Fruit fly (Drosophila melanogaster) whole organism: ENCODE measurements around the gene CG14511.

Source experiments
- CG8478 ChIP-seq: fragments of >200 bp; optimal IDR thresholded peaks from 2 replicates; lab custom pipeline; 2018; ENCODE audit warnings: inconsistent platforms
- Dll ChIP-seq: fragments of >200 bp; optimal IDR thresholded peaks from 2 replicates; lab custom pipeline; 2017
- EcR ChIP-seq, 2 experiments: fragments of >200 bp; optimal IDR thresholded peaks; 2 replicates each; lab custom pipeline; 2017; ENCODE audit warnings: missing biosample characterization in 2 of 2, missing genetic modification characterization in 2 of 2, missing genetic modification reagents in 2 of 2
- pan ChIP-seq: fragments of >200 bp; optimal IDR thresholded peaks from 2 replicates; lab custom pipeline; 2017
- psq ChIP-seq: fragments of >200 bp; optimal IDR thresholded peaks from 2 replicates; lab custom pipeline; 2017
- usp ChIP-seq: fragments of >200 bp; optimal IDR thresholded peaks from 2 replicates; lab custom pipeline; 2017; ENCODE audit warnings: missing biosample characterization, missing genetic modification characterization, mixed read lengths

The CG14511 gene

DNA sequence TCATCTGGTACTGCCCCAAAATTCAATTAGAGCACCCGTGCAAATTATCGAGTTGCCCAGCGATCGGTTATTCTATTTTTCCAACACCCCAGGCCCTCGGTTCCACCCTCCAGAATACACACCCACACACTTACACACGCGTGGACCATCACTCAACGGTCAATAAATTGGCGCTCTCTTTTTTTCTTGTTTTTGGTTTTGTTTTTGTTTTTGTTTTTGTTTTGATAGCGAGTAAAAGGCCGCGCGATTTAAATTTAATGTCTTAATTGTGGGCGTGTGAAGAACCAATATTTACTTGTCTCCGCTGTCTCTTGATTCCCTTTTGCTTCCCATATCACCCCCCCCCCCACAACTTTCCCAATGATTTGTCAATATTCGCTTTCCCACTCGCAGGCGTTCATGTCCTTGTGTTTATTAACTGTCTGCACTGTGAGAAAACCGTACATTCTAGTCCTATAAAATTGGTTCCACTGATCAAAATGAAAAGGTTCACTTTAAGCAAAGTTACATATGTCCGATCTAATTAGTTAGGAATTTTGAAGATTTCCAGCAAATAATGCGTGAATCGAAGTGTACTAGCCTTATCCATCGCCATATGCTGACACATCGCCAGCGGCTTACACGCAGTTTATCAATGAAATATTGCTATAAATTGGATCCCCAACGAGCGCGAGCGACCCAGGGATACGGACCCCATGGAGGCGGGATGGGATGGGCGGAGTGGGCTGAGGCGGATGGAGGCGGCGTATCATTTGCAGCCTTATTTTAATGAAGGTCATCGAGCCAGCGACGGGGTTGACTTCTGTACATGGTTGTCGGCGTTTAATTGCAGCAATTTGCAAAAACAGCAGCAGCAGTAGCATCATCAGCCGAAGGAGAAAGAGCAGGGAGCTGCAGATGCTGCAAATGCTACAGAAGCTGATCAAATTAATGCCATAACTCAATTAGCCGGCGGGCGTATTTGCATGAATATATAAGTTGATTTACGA lies 6.6 kb downstream of the CG14511 start:
- no peak for TF ChIP-seq Dll (lab: Kevin White, UChicago)
- TF ChIP-seq CG8478 (lab: Kevin White, UChicago): no peak
- no peak for TF ChIP-seq EcR (GFP tag; optimal IDR thresholded peaks at IDR 0.05; lab: Kevin White, UChicago)
- TF ChIP-seq usp: no peak
- no peak for TF ChIP-seq psq (lab: Kevin White, UChicago)
- TF ChIP-seq pan (lab: Kevin White, UChicago): no peak

DNA sequence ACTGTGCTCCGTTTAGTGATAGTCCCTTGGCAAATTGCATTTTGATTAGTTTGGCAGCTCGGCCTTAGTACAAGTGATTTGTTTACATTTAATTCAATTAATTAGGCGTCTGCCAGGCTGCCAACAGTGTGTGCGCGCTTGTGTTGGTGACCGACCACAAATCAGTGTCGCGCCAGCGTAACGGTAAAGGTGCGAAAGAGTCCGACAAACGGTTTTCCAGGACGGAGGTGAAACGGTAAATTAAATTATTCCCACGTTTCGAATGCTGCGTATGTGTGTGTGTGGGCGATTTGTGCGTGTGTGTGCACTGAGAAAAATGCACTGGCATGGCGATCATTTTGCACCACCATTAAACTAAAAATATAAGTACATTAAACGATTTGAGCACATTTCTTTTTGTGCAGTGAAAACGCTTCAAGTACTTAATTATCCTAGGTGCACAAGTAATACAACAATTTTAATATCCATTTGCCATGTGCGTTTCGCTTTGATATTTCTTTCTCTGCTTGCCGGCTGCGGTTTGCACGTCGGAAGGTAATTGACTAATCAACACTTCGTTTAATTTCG lies 7.6 kb downstream of the CG14511 start:
- TF ChIP-seq EcR (GFP tag; optimal IDR thresholded peaks at IDR 0.05; lab: Kevin White, UChicago) (no peak), pan (lab: Kevin White, UChicago) (no peak), psq (lab: Kevin White, UChicago) (no peak), usp (no peak), CG8478 (lab: Kevin White, UChicago) (no peak), Dll (lab: Kevin White, UChicago) (no peak)

DNA sequence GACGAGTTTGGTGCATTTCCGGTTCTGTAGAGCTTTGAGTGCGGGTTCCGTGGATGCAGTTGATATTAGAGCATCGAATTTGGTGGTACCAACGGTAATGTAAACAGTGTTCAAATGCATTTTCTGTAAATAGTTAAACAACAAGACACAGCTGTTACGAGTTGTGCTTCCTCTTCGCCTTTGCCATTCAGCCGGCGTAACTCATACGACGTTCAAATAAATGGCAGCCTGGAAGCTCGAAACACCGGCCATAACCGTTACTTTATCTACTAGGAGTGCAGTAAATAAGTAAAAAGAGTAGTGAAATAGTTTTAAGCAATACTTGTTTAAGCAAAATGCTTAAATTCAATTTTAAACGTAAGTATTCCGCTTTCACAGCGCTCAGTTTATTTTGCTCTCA lies 8.3 kb downstream of the CG14511 start, which contains the start of the genes Alg13 and superdeath:
Gene Alg13 (minus strand): TSS at position 167 of the 400 bp plus-strand sequence.
Gene superdeath (plus strand): TSS at position 256 of the 400 bp plus-strand sequence.
- TF ChIP-seq EcR (GFP tag; optimal IDR thresholded peaks at IDR 0.05; lab: Kevin White, UChicago) (no peak), psq (lab: Kevin White, UChicago) (no peak), CG8478 (lab: Kevin White, UChicago) (no peak), pan (lab: Kevin White, UChicago) (no peak), usp (no peak), Dll (lab: Kevin White, UChicago) (no peak)

DNA sequence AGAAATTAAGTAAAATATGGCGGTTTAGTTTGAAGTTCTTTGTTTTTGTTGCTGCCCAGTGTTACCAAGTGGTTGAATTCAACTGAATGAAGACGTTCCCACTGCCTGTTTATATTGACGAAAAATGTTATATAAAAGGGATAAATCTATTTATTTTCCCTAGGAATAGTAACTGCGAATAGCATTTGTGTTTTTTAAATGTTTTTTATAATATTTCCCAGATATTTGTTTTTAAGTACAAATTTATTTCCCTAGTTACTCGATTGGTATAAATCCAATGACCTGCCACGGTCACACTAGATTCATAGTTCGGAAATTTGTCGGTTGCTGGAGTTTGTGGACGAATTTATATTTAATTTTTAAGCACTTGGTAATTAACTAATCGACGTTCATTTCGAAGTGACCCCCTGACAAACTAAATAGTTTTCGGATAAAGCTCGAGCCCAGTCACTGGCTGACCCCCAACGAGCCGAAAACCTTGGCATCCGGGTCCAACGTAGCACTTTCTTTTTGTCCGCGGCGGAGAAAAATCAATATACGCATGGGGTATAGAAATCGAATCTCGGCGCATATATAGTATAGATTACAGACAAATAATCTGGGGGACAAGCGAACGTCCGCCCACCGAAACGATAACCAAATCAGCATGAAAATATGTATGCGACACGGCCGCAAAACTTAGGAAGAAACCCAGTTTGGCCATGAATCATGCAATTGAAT lies 15.6 kb downstream of the CG14511 start, which contains the start of the genes dgt6 and Vha100-1:
Gene dgt6 (minus strand): TSS at position 71 of the 720 bp plus-strand sequence.
Gene Vha100-1 (plus strand): TSS at position 292 of the 720 bp plus-strand sequence.
- TF ChIP-seq usp (no peak), CG8478 (lab: Kevin White, UChicago) (no peak), EcR (GFP tag; optimal IDR thresholded peaks at IDR 0.05; lab: Kevin White, UChicago) (no peak), Dll (lab: Kevin White, UChicago) (no peak), pan (lab: Kevin White, UChicago) (no peak), psq (lab: Kevin White, UChicago) (no peak)

DNA sequence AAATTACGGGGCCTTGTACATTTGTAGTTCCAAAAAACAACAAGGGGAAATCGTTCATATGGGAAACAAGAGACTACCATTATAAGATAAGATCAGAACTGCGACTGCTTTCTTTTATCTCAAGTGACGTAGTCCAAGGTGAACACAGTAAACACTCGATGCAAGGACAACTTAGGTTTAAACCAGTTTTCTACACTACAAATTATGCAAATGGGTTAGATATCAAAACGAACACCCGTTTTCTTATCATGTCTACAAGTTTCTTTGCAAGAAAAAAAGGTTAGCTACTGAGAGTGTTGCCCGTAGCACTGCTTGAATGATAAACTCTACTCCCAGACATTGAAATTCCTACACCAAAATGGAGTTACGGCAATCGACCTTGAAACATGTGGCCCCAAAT lies 22.6 kb downstream of the CG14511 start:
- TF ChIP-seq EcR (GFP tag; optimal IDR thresholded peaks at IDR 0.05; lab: Kevin White, UChicago) (no peak), CG8478 (lab: Kevin White, UChicago) (no peak), Dll (lab: Kevin White, UChicago) (no peak), usp (no peak), psq (lab: Kevin White, UChicago) (no peak), pan (lab: Kevin White, UChicago) (no peak)

DNA sequence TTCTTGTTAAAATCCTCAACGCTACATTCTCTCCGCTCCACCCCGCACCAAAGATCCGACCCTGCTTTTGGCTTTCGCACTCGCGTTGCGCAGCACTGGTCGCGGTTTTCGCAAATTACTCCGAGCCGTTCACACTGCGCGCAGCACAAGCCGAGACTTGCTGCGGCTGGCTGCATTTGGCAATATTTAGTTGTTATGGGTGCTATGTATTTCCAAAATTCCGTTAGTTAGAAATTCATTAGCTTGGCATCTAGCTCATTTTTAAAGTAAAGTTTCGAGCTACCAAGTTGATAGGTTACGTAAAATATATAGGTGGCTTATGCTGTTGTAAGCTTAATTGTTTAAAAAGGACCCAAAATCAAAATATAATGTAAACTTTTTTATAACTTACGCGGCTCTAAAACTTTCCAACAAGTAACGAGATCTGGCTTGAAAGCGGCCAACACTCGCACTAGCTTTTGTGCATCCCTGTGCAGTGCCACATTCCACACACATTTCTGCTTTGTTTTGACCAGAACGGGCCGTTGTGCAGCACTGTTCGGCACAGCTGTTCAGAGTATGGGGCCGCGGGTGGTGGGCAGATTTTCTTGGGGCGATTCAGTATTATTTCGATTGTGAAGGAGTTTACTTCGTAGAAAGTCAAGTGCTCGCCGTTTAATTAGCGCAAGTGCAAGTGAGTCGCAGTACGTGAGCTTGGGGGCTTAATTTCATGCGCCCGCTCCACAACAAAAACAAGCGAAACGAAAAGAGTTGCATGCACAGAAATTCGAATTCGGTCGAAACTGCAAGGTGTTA lies 23.7 kb downstream of the CG14511 start, which contains the start of the genes yem and Ctl2:
Gene yem (minus strand): TSS at position 63 of the 795 bp plus-strand sequence.
Gene Ctl2 (plus strand): TSS at position 554 of the 795 bp plus-strand sequence.
- TF ChIP-seq CG8478 (lab: Kevin White, UChicago): no peak
- no peak for TF ChIP-seq pan (lab: Kevin White, UChicago)
- TF ChIP-seq psq (lab: Kevin White, UChicago): no peak
- no peak for TF ChIP-seq usp
- no peak for TF ChIP-seq EcR (GFP tag; optimal IDR thresholded peaks at IDR 0.05; lab: Kevin White, UChicago)
- TF ChIP-seq Dll (lab: Kevin White, UChicago): no peak

DNA sequence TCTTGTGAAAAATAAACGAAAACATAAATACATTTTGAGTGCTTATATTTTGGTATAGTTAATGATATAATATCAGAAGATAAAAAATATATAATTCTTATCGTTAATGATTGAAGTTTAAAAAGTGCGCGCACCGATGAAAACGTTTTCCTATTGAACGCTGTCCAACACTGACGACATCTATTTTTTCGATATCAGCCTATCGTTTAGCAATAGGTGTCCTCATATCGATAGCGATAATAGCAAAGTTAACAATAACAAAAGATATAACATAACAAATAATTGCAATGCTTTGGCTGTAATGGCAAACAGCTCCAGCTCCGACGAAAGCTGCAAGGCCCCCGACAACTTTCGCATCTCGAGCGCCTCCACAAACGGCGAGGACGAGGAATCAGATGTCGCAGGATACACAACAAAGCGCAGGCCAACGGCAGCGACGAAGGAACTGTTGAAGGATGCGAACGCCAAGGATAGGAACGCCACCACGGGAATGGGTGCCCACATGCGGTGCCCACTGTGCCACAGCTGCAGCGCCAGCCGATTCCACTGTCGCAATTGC lies 30.4 kb downstream of the CG14511 start, which contains the start of gene Atg14:
Gene Atg14 (plus strand): TSS at position 225 of the 559 bp plus-strand sequence.
- TF ChIP-seq EcR (GFP tag; optimal IDR thresholded peaks at IDR 0.05; lab: Kevin White, UChicago) (no peak), usp (no peak), Dll (lab: Kevin White, UChicago) (no peak), CG8478 (lab: Kevin White, UChicago) (no peak), psq (lab: Kevin White, UChicago) (no peak), pan (lab: Kevin White, UChicago) (no peak)

DNA sequence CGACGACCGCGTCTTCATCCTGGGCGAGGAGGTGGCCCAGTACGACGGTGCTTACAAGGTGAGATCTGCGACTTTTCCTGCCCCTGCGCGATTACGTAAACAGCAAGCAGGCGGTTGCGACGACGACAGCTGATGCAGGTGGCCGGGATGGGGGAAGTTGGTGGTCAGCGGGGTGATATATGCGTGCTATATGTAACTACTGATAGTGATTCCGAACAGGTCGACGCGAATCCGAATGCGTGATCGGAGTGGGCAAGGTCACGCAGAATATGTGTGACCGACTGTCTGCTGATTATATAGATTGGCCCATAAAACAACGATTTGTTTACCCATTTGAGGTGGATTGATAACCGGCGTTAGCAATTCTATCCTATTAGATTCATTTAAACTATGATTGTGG lies 33.3 kb downstream of the CG14511 start:
- TF ChIP-seq psq (lab: Kevin White, UChicago) (no peak), Dll (lab: Kevin White, UChicago) (no peak), usp (no peak), EcR (GFP tag; optimal IDR thresholded peaks at IDR 0.05; lab: Kevin White, UChicago) (no peak), CG8478 (lab: Kevin White, UChicago) (no peak), pan (lab: Kevin White, UChicago) (no peak)

DNA sequence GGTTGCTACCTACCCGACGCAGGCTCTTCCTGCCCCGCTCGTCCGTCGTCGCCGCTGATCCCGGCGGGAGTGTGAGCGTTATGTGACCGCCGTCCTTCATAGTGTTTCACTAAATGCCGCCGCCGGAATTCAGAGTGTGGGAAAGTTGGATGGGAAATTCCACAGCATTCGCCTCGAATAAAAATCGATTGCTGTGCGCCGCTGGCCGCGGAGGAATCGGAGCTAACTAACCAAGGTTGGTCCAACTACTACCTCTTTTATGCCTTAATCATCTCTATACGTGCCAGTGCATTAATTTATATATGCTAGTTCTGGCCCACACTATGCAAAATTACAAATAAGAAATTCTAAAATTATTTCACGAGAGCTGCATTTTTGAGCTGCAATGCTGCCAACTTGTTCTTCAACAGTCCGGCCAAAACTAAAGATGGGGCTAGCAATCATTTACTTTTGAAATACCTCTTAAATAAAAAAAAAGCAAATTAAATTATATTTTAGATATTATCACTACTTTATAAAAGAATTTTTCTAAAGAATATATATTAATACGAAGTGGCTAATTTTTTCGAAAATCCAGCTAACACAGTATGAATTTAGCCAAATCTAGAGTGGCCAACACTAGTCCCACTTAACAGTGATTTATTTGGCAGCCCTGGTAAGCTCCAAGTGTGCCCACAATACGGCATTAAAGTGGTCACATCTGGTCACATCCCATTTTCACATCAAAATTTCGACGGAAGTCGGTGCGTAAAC lies 34.1 kb downstream of the CG14511 start, which contains the start of the genes alpha-Man-Ib and Pdhb:
Gene alpha-Man-Ib (minus strand): TSS at position 425 of the 753 bp plus-strand sequence.
Gene Pdhb (plus strand): TSS at position 674 of the 753 bp plus-strand sequence.
- TF ChIP-seq psq (lab: Kevin White, UChicago) (no peak), EcR (GFP tag; optimal IDR thresholded peaks at IDR 0.05; lab: Kevin White, UChicago) (no peak), usp (no peak), pan (lab: Kevin White, UChicago) (no peak), CG8478 (lab: Kevin White, UChicago) (no peak), Dll (lab: Kevin White, UChicago) (no peak)
